Fruit fly (Drosophila melanogaster): ENCODE data around the gene Hsdl2.

Hsdl2 gene

DNA sequence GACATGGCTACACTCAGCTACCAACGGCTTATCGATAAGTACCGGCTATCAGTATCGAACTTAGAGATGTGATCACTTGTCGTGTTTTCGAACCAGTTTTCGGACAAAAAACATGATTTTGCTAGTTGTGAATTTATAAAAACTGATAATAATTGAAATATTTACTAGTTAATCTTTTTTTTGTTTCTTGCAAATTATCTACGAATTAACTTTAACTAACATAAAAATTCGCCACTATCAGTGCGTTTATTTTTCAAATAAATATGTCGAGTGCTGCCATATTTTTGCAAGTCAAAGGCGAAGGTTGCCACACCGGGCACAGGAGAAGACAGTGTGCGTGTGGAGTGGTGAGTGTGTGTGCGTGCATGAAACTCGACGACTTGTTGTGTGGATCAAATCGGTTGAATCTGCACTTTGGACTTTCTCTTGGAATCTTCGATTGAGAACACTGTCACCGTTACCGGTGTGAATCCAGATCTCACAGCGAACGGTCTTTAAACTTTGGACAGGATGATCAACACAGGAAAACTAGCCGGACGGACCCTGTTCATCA is at the start of gene Hsdl2:
Gene Hsdl2, plus strand, starts transcription at position 349 of the 553 bp plus-strand sequence.
- TF ChIP-seq EcR (GFP tag; optimal IDR thresholded peaks at IDR 0.05) = no peak

DNA sequence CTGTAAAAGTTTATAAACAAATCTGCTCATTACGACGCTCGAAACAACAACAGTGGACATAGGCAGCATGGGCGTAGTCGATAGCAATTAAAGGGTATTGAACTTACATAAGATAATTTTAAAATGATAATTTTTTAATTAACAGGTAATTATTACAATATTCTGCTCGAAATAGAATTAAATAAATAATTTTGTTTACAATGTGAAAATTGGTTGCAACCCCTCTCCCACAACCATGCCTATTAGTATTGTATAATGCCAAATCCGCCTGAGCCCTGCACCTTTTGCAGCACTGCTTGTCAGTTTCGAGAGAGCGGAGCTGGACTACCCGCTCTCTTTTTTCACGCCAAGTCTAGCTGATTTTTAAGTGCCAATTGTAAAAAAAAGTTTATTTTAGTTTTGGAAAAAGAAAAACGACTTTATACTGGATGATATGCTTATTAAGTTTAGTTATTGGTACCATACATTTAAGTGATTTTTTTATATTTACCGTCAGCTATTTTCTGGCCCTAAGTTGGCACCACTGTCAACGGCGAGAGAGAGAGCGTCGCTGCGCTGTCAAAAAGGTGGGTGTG is 41.2 kb upstream of the Hsdl2 start, which contains the start of the genes CG5611 and Mtl:
Gene CG5611, minus strand, starts transcription at position 51 of the 575 bp plus-strand sequence.
Gene Mtl, plus strand, starts transcription at position 403 of the 575 bp plus-strand sequence.
- TF ChIP-seq Dll (optimal IDR thresholded peaks at IDR 0.05) (no peak), pan (optimal IDR thresholded peaks at IDR 0.05) (no peak), EcR (GFP tag; optimal IDR thresholded peaks at IDR 0.05) (no peak), usp (GFP tag; optimal IDR thresholded peaks at IDR 0.05) (no peak), CG8478 (optimal IDR thresholded peaks at IDR 0.05) (no peak), psq (optimal IDR thresholded peaks at IDR 0.05) (no peak)

DNA sequence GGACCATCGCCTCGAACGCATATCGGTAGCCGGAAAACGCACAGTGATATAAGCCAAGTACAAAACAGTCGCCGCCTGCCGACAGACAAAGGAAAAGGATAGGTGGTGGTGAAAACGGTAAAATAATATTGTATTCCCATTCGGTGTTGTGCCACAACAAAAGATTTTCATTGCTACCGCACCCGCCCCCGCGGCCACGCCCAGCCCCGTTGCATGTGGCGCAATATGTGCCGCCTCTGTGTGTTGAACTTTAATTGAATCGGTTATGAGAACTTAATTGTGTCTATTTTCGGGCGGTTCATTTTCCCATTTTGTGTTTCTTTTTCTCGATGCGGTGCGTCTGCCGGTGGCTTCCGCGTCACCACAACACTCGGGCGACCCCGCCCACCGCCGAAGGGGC is 40.6 kb upstream of the Hsdl2 start:
- TF ChIP-seq EcR (GFP tag; optimal IDR thresholded peaks at IDR 0.05) = no peak
- TF ChIP-seq psq (optimal IDR thresholded peaks at IDR 0.05) = no peak
- TF ChIP-seq CG8478 (optimal IDR thresholded peaks at IDR 0.05) = no peak
- TF ChIP-seq pan (optimal IDR thresholded peaks at IDR 0.05) = no peak
- no peak for TF ChIP-seq usp (GFP tag; optimal IDR thresholded peaks at IDR 0.05)
- TF ChIP-seq Dll (optimal IDR thresholded peaks at IDR 0.05) = no peak

DNA sequence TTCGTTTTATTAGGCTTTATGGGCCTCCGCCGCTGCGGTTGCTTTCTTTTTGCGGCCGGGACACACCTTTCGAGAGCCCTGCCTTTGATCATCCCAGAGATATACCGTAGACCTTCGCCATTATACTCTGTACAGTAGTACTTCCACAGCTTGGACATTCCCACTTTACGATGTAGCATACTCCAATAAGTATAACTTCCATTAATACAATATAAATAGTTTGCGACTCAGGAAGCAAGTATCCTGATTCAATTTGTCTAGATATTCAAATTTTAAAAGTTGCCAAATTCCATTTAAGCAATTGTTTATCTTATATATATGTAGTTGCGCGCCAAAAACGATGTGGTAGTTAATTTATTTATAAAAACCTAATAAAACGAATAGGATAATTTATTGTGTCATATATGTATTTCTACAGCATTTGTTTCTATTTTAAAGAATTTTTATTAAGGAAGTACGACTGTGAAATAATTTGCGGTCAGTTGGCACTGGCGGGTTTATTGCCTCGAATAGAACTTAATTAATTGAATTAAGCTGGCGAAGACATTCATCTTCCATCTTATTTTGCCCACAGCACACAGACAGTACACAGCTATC is 40.0 kb upstream of the Hsdl2 start:
- TF ChIP-seq Dll (optimal IDR thresholded peaks at IDR 0.05) (no peak), pan (optimal IDR thresholded peaks at IDR 0.05) (no peak), psq (optimal IDR thresholded peaks at IDR 0.05) (no peak), usp (GFP tag; optimal IDR thresholded peaks at IDR 0.05) (no peak), CG8478 (optimal IDR thresholded peaks at IDR 0.05) (no peak), EcR (GFP tag; optimal IDR thresholded peaks at IDR 0.05) (no peak)

DNA sequence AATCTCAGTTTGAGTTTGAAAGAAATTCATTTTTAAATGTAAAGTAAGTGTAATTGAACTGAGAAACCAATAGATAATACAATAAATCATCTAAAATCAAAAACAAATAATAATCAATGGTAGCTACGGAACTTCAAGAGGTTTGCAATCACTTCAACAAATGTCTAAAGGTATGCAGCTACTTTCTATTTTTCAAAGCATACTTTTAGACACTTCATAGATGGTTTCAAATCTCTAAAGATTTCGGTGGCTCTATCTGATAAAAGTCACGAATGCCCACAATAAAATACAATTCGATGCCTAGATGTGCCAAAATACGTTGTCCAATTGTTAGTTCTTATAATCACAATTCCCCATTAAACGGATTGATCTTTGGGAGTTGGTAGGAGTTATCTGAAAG is 34.2 kb upstream of the Hsdl2 start:
- TF ChIP-seq CG8478 (optimal IDR thresholded peaks at IDR 0.05) = no peak
- no peak for TF ChIP-seq pan (optimal IDR thresholded peaks at IDR 0.05)
- TF ChIP-seq psq (optimal IDR thresholded peaks at IDR 0.05) = no peak
- no peak for TF ChIP-seq EcR (GFP tag; optimal IDR thresholded peaks at IDR 0.05)
- TF ChIP-seq usp (GFP tag; optimal IDR thresholded peaks at IDR 0.05) = no peak
- TF ChIP-seq Dll (optimal IDR thresholded peaks at IDR 0.05) = no peak

DNA sequence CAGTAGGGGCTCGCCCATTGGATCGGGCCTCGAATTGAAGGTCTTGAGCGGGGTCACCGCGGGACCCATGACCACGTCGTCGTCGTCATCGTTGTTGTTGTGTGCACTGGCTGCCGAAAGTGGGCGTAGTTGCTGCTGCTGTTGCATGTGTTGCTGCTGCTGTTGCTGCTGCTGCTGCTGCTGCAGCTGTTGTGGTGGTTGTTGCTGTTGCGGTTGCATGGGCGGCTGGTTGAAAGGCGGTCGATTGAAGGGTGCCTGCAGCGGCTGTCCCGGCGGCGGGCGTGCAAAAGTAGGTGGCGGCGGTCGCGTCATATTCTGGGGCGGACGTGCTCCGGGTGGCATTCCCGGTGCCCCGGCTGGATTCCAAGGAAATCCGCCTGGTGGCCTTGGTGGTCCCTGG is 29.5 kb upstream of the Hsdl2 start:
- TF ChIP-seq CG8478 (optimal IDR thresholded peaks at IDR 0.05) = no peak
- no peak for TF ChIP-seq pan (optimal IDR thresholded peaks at IDR 0.05)
- TF ChIP-seq EcR (GFP tag; optimal IDR thresholded peaks at IDR 0.05) = no peak
- TF ChIP-seq Dll (optimal IDR thresholded peaks at IDR 0.05) = no peak
- TF ChIP-seq usp (GFP tag; optimal IDR thresholded peaks at IDR 0.05) = no peak
- no peak for TF ChIP-seq psq (optimal IDR thresholded peaks at IDR 0.05)

DNA sequence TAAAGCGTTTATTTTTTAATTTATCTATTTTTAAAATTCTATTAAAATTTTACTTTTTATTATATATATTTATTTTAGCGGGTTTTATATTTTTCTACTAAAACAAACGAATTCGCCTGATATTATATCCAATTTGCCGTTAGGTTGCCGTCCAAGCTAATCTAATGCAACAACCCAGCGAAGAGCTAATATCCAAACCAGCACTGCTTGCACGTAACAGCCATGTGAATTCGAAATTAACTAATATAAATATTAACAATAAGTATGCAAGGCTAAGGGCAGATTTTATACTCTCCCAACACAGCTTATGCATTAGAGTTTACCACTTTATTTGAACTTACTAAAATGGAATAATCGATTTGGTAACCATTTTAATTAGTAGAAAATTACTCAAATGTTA is 25.6 kb upstream of the Hsdl2 start:
- no peak for TF ChIP-seq pan (optimal IDR thresholded peaks at IDR 0.05)
- TF ChIP-seq CG8478 (optimal IDR thresholded peaks at IDR 0.05) = no peak
- no peak for TF ChIP-seq usp (GFP tag; optimal IDR thresholded peaks at IDR 0.05)
- no peak for TF ChIP-seq Dll (optimal IDR thresholded peaks at IDR 0.05)
- no peak for TF ChIP-seq psq (optimal IDR thresholded peaks at IDR 0.05)
- TF ChIP-seq EcR (GFP tag; optimal IDR thresholded peaks at IDR 0.05) = no peak

DNA sequence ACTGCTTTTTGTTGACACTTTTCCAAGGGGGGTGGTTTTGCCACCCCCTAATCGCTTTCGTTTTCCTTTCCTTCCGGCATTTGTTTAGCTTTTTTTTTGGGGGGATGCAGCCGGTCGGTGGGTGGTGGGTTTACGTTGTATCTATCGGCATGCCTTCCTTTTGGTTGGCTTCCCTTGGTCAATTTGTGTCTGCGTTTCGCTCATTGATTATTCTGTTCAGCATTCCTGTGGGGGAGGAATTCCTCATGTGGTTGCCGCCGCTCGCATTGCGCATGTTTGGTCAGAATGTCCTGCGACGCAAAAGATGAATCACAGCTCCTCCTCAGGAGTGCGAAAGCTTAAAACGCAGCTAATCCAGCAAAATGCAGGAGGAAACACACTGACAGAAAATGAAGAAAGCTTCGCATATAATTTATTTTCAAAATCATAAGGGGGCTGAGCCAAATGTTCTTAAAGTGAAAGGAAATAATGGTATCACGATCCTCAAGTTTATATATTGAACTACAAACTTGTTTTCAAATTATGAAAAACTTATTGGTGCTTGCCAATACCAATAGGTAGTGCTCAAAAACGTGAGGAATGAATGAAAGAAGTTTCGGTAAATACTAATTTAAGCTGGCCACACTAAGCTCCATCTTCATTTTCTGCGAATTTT is 25.0 kb upstream of the Hsdl2 start, which contains the start of gene RpS10a:
Gene RpS10a, plus strand, starts transcription at position 605 of the 655 bp plus-strand sequence.
- TF ChIP-seq Dll (optimal IDR thresholded peaks at IDR 0.05) = no peak

DNA sequence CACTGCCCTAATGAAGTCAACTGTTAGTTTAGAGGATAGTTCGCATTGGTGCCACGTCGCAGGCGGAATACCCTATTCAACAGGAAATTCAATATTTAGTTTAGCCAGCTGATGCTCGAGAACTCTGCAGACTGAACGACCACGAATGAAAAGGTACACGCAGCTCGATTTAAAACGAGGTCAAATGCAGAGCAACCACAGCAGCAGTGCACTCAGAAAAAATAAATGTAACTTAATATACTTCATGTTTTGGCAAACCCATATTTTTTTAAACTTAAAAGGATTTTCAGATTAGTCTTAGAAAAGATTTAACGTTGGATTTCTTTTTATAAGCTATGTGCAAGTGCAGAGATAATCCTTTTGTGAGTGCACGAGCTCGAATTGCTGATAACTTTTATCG is 22.2 kb upstream of the Hsdl2 start:
- no peak for TF ChIP-seq EcR (GFP tag; optimal IDR thresholded peaks at IDR 0.05)
- TF ChIP-seq psq (optimal IDR thresholded peaks at IDR 0.05) = no peak
- no peak for TF ChIP-seq CG8478 (optimal IDR thresholded peaks at IDR 0.05)
- no peak for TF ChIP-seq usp (GFP tag; optimal IDR thresholded peaks at IDR 0.05)
- TF ChIP-seq Dll (optimal IDR thresholded peaks at IDR 0.05) = no peak
- TF ChIP-seq pan (optimal IDR thresholded peaks at IDR 0.05) = no peak

DNA sequence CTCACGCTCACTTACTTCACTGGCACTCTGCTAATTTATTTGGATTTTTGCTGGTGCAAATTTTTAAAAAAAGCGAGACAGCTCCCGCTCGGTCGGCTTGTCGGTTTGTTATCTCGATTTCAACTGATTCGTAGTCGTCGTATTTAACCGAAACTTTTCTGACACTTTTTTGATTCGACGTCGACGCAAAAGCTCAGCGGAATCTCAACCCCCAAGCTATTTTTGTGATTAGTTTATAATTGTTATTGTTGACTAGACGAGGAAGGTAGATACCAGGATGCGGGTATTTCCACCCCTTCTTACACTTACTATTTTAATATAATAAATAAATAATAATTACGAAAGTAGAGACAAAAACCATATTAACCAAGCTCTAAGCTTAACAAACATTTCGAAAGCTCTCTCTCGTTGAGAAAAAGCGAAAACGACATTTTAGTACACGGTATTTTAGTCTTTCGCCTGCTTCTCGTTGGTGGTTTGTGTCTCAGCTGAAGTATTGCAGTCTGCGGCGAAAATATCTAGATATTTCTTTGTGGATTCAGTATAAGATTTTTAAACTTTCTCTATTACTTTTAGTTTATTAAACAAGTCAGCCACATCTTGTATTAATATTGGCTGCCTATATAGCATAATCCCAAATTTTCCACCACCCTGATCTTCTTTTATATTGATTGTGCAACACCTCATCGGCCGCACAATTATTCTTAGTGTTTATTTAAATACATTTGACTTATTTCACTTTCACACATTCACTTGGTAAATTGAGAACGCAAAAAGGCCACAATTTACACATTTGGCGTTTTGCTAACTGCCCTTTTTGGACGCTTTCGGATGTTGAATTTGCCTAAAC is 20.4 kb upstream of the Hsdl2 start, which contains the start of gene tau:
Gene tau, minus strand, starts transcription at position 311 of the 850 bp plus-strand sequence.
- no peak for TF ChIP-seq CG8478 (optimal IDR thresholded peaks at IDR 0.05)
- TF ChIP-seq EcR (GFP tag; optimal IDR thresholded peaks at IDR 0.05) = no peak
- no peak for TF ChIP-seq usp (GFP tag; optimal IDR thresholded peaks at IDR 0.05)
- TF ChIP-seq pan (optimal IDR thresholded peaks at IDR 0.05) = no peak
- TF ChIP-seq psq (optimal IDR thresholded peaks at IDR 0.05) = no peak
- TF ChIP-seq Dll (optimal IDR thresholded peaks at IDR 0.05) = no peak

DNA sequence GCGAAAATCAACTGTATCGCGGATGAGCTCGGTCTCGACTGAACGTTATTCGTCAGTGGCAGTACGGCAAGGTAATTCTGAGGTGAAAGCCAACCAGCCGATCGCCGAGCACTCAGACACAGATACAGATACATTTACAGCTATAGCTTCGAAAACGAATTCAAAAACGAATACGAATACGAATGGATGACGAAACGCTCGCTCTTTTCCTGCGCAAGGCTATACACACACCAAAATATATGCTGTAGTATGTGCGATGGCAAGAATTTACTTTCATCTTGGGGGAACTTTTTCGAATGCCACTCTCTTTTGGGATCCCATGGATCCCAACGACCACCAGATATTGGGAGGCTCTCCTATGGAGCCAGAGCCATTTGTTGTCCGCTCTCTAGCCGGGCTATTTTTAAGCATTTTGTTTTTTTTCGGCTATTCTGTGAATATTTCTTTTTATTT is 17.2 kb upstream of the Hsdl2 start, which contains the start of gene Mlc1:
Gene Mlc1, minus strand, starts transcription at position 51 of the 453 bp plus-strand sequence.
- no peak for TF ChIP-seq EcR (GFP tag; optimal IDR thresholded peaks at IDR 0.05)
- no peak for TF ChIP-seq Dll (optimal IDR thresholded peaks at IDR 0.05)
- no peak for TF ChIP-seq usp (GFP tag; optimal IDR thresholded peaks at IDR 0.05)
- no peak for TF ChIP-seq pan (optimal IDR thresholded peaks at IDR 0.05)
- TF ChIP-seq psq (optimal IDR thresholded peaks at IDR 0.05) = no peak
- no peak for TF ChIP-seq CG8478 (optimal IDR thresholded peaks at IDR 0.05)

Data from whole organism.